Fruit fly (Drosophila melanogaster) whole organism, embryonic: ENCODE results near the gene CG5390.

Experiments
- BEAF-32 ChIP-seq: fragments of 200-800 bp; sonication (Bioruptor generic); optimal IDR thresholded peaks from 3 replicates; lab custom pipeline; 2017; ENCODE audit warnings: missing biosample characterization, missing genetic modification characterization, mild to moderate bottlenecking, moderate library complexity, missing genetic modification reagents
- Bteb2 ChIP-seq: fragments of 200-800 bp; sonication (Bioruptor generic); optimal IDR thresholded peaks from 2 replicates; lab custom pipeline; 2016; ENCODE audit warnings: missing biosample characterization, missing genetic modification characterization
- CG10267 ChIP-seq: fragments of 200-800 bp; sonication (Bioruptor generic); optimal IDR thresholded peaks from 2 replicates; lab custom pipeline; 2018; ENCODE audit warnings: missing biosample characterization, mild to moderate bottlenecking, missing genetic modification characterization, moderate library complexity
- CG10565 ChIP-seq: fragments of 200-800 bp; sonication (Bioruptor generic); optimal IDR thresholded peaks from 3 replicates; lab custom pipeline; 2016; ENCODE audit warnings: missing biosample characterization, mild to moderate bottlenecking, missing genetic modification characterization
- CG13287 ChIP-seq: fragments of 200-800 bp; sonication (Bioruptor generic); IDR thresholded peaks from 2 replicates; pipeline ENCODE4 v1.3.6; 2022; ENCODE audit warnings: missing biosample characterization, missing genetic modification characterization; ENCODE audit not compliant: partially characterized antibody
- CG13424 ChIP-seq: fragments of 200-800 bp; sonication (Bioruptor generic); optimal IDR thresholded peaks from 2 replicates; lab custom pipeline; 2019; ENCODE audit warnings: missing biosample characterization, mild to moderate bottlenecking, missing genetic modification characterization, moderate library complexity
- CG14860 ChIP-seq: fragments of 200-800 bp; sonication (Bioruptor generic); IDR thresholded peaks from 3 replicates; pipeline ENCODE4 v1.3.6; 2022; ENCODE audit warnings: missing biosample characterization, missing genetic modification characterization; ENCODE audit not compliant: partially characterized antibody
- CG14965 ChIP-seq: fragments of 200-800 bp; sonication (Bioruptor generic); optimal IDR thresholded peaks from 2 replicates; lab custom pipeline; 2016; ENCODE audit warnings: missing biosample characterization, missing genetic modification characterization, borderline replicate concordance
- CG15696 ChIP-seq: fragments of 200-800 bp; sonication (Bioruptor generic); optimal IDR thresholded peaks from 2 replicates; lab custom pipeline; 2019; ENCODE audit warnings: missing biosample characterization, mild to moderate bottlenecking, missing genetic modification characterization, moderate library complexity
- CG17328 ChIP-seq: fragments of 200-800 bp; sonication (Bioruptor generic); IDR thresholded peaks from 2 replicates; pipeline ENCODE4 v1.3.6; 2022; ENCODE audit warnings: missing biosample characterization, missing genetic modification characterization
- CG17802 ChIP-seq: fragments of 200-800 bp; sonication (Bioruptor generic); optimal IDR thresholded peaks from 2 replicates; lab custom pipeline; 2018; ENCODE audit warnings: missing biosample characterization, mild to moderate bottlenecking, missing genetic modification characterization, moderate library complexity
- CG1792 ChIP-seq: fragments of 200-800 bp; sonication (Bioruptor generic); optimal IDR thresholded peaks from 2 replicates; lab custom pipeline; 2016; ENCODE audit warnings: missing biosample characterization, missing genetic modification characterization
- CG30020 ChIP-seq: fragments of 200-800 bp; optimal IDR thresholded peaks from 2 replicates; lab custom pipeline; 2019; ENCODE audit warnings: missing biosample characterization, mild to moderate bottlenecking, missing genetic modification characterization, moderate library complexity
- CG32767 ChIP-seq: fragments of 200-800 bp; sonication (Bioruptor generic); IDR thresholded peaks from 2 replicates; pipeline ENCODE4 v1.3.6; 2022; ENCODE audit warnings: missing biosample characterization, missing genetic modification characterization
- CG34224 ChIP-seq: fragments of 200-800 bp; sonication (Bioruptor generic); IDR thresholded peaks from 3 replicates; pipeline ENCODE4 v1.3.6; 2022; ENCODE audit warnings: missing biosample characterization, missing genetic modification characterization; ENCODE audit not compliant: partially characterized antibody
- CG3995 ChIP-seq: fragments of 200-800 bp; sonication (Bioruptor generic); optimal IDR thresholded peaks from 3 replicates; lab custom pipeline; 2016; ENCODE audit warnings: missing biosample characterization, missing genetic modification characterization
- CG4328 ChIP-seq: fragments of 200-800 bp; sonication (Bioruptor generic); optimal IDR thresholded peaks from 3 replicates; lab custom pipeline; 2017; ENCODE audit warnings: missing biosample characterization, missing genetic modification reagents, missing genetic modification characterization
- CG4404 ChIP-seq: fragments of 200-800 bp; sonication (Bioruptor generic); IDR thresholded peaks from 2 replicates; pipeline ENCODE4 v1.3.6; 2022; ENCODE audit warnings: missing biosample characterization, missing genetic modification characterization
- CG6175 ChIP-seq: fragments of 200-800 bp; sonication (Bioruptor generic); IDR thresholded peaks from 3 replicates; pipeline ENCODE4 v1.3.6; 2022; ENCODE audit warnings: missing biosample characterization, missing genetic modification characterization
- CG6654 ChIP-seq: fragments of 200-800 bp; sonication (Bioruptor generic); optimal IDR thresholded peaks from 2 replicates; lab custom pipeline; 2017; ENCODE audit warnings: missing biosample characterization, mild to moderate bottlenecking, missing genetic modification characterization
- CG7357 ChIP-seq: fragments of 200-800 bp; sonication (Bioruptor generic); IDR thresholded peaks from 3 replicates; pipeline ENCODE4 v1.3.6; 2022; ENCODE audit warnings: missing biosample characterization, missing genetic modification characterization
- CG7745 ChIP-seq: fragments of 200-800 bp; sonication (Bioruptor generic); optimal IDR thresholded peaks from 2 replicates; lab custom pipeline; 2018; ENCODE audit warnings: missing biosample characterization, mild to moderate bottlenecking, missing genetic modification characterization, moderate library complexity
- Dad ChIP-seq: fragments of 200-800 bp; sonication (Bioruptor generic); optimal IDR thresholded peaks from 3 replicates; lab custom pipeline; 2016; ENCODE audit warnings: missing biosample characterization, missing genetic modification characterization
- Dip2 ChIP-seq: fragments of 200-800 bp; sonication (Bioruptor generic); IDR thresholded peaks from 2 replicates; pipeline ENCODE4 v1.3.6; 2022; ENCODE audit warnings: missing biosample characterization, missing genetic modification characterization
- Dll ChIP-seq: fragments of 200-800 bp; sonication (Bioruptor generic); IDR thresholded peaks from 4 replicates; pipeline ENCODE4 v1.3.6; 2022; ENCODE audit warnings: missing biosample characterization, missing genetic modification characterization; ENCODE audit not compliant: partially characterized antibody
- Dref ChIP-seq: fragments of 200-800 bp; sonication (Bioruptor generic); IDR thresholded peaks from 2 replicates; pipeline ENCODE4 v1.3.6; 2022; ENCODE audit warnings: missing biosample characterization, missing genetic modification characterization
- Ets97D ChIP-seq: fragments of 200-800 bp; sonication (Bioruptor generic); optimal IDR thresholded peaks from 3 replicates; lab custom pipeline; 2016; ENCODE audit warnings: missing biosample characterization, missing genetic modification characterization
- HLHmδ ChIP-seq: fragments of 200-800 bp; sonication (Bioruptor generic); optimal IDR thresholded peaks from 2 replicates; lab custom pipeline; 2018; ENCODE audit warnings: missing biosample characterization, mild to moderate bottlenecking, missing genetic modification characterization, moderate library complexity
- MBD-R2 ChIP-seq: fragments of 200-800 bp; sonication (Bioruptor generic); IDR thresholded peaks from 2 replicates; pipeline ENCODE4 v1.3.6; 2022; ENCODE audit warnings: missing biosample characterization, missing genetic modification characterization
- Opbp ChIP-seq: fragments of 200-800 bp; sonication (Bioruptor generic); IDR thresholded peaks from 3 replicates; pipeline ENCODE4 v1.3.6; 2022; ENCODE audit warnings: missing biosample characterization, missing genetic modification characterization; ENCODE audit not compliant: partially characterized antibody
- Rfx ChIP-seq: fragments of 200-800 bp; sonication (Bioruptor generic); IDR thresholded peaks from 2 replicates; pipeline ENCODE4 v1.3.6; 2022; ENCODE audit warnings: missing biosample characterization, missing genetic modification characterization
- Side ChIP-seq: fragments of 200-800 bp; sonication (Bioruptor generic); optimal IDR thresholded peaks from 2 replicates; lab custom pipeline; 2016; ENCODE audit warnings: missing biosample characterization, missing genetic modification characterization
- Sin3A ChIP-seq: fragments of >200 bp; optimal IDR thresholded peaks from 2 replicates; lab custom pipeline; 2018
- Sry-δ ChIP-seq: fragments of 200-800 bp; sonication (Bioruptor generic); optimal IDR thresholded peaks from 2 replicates; lab custom pipeline; 2016; ENCODE audit warnings: missing biosample characterization, missing genetic modification characterization
- ato ChIP-seq: fragments of 200-800 bp; sonication (Bioruptor generic); IDR thresholded peaks from 2 replicates; pipeline ENCODE4 v1.3.6; 2022; ENCODE audit warnings: missing biosample characterization, missing genetic modification characterization; ENCODE audit not compliant: partially characterized antibody
- az2 ChIP-seq: fragments of 200-800 bp; sonication (Bioruptor generic); optimal IDR thresholded peaks from 3 replicates; lab custom pipeline; 2016; ENCODE audit warnings: missing biosample characterization, missing genetic modification characterization
- bigmax ChIP-seq: fragments of 200-800 bp; sonication (Bioruptor generic); optimal IDR thresholded peaks from 2 replicates; lab custom pipeline; 2018; ENCODE audit warnings: missing biosample characterization, mild to moderate bottlenecking, missing genetic modification characterization
- chinmo ChIP-seq: fragments of 200-800 bp; sonication (Bioruptor generic); IDR thresholded peaks from 4 replicates; pipeline ENCODE4 v1.3.6; 2022; ENCODE audit warnings: missing biosample characterization, missing genetic modification characterization; ENCODE audit not compliant: partially characterized antibody
- corto ChIP-seq: fragments of 200-800 bp; sonication (Bioruptor generic); optimal IDR thresholded peaks from 2 replicates; lab custom pipeline; 2016; ENCODE audit warnings: missing biosample characterization, mild to moderate bottlenecking, missing genetic modification characterization, moderate library complexity
- crc ChIP-seq: fragments of 200-800 bp; sonication (Bioruptor generic); optimal IDR thresholded peaks from 2 replicates; lab custom pipeline; 2016; ENCODE audit warnings: missing biosample characterization, missing genetic modification characterization
- esg ChIP-seq: fragments of 200-800 bp; sonication (Bioruptor generic); conservative IDR thresholded peaks from 2 replicates; pipeline ENCODE4 v1.3.6; 2022; ENCODE audit warnings: missing biosample characterization, missing genetic modification characterization
- grn ChIP-seq: fragments of 200-800 bp; sonication (Bioruptor generic); optimal IDR thresholded peaks from 3 replicates; lab custom pipeline; 2017; ENCODE audit warnings: missing biosample characterization, missing genetic modification characterization
- hb ChIP-seq: fragments of 200-800 bp; sonication (Bioruptor generic); IDR thresholded peaks from 3 replicates; pipeline ENCODE4 v1.3.6; 2022; ENCODE audit warnings: missing biosample characterization, missing genetic modification characterization; ENCODE audit not compliant: partially characterized antibody
- her ChIP-seq: fragments of 200-800 bp; sonication (Bioruptor generic); optimal IDR thresholded peaks from 2 replicates; lab custom pipeline; 2016; ENCODE audit warnings: missing biosample characterization, missing genetic modification characterization
- lab ChIP-seq: fragments of 200-800 bp; sonication (Bioruptor generic); optimal IDR thresholded peaks from 3 replicates; lab custom pipeline; 2017; ENCODE audit warnings: missing biosample characterization, missing genetic modification characterization, mild to moderate bottlenecking, moderate library complexity, missing genetic modification reagents
- lilli ChIP-seq: fragments of 200-800 bp; sonication (Bioruptor generic); optimal IDR thresholded peaks from 3 replicates; lab custom pipeline; 2016; ENCODE audit warnings: missing biosample characterization, missing genetic modification characterization
- lmd ChIP-seq: fragments of 200-800 bp; sonication (Bioruptor generic); IDR thresholded peaks from 2 replicates; pipeline ENCODE4 v1.3.6; 2022; ENCODE audit warnings: missing biosample characterization, missing genetic modification characterization
- pnt ChIP-seq: fragments of 200-800 bp; sonication (Bioruptor generic); optimal IDR thresholded peaks from 3 replicates; lab custom pipeline; 2016; ENCODE audit warnings: missing biosample characterization, missing genetic modification characterization
- row ChIP-seq: fragments of 200-800 bp; sonication (Bioruptor generic); IDR thresholded peaks from 3 replicates; pipeline ENCODE4 v1.3.6; 2022; ENCODE audit warnings: missing biosample characterization, missing genetic modification characterization
- trem ChIP-seq: fragments of 200-800 bp; optimal IDR thresholded peaks from 3 replicates; lab custom pipeline; 2019; ENCODE audit warnings: missing biosample characterization, mild to moderate bottlenecking, missing genetic modification characterization, moderate library complexity
- ttk ChIP-seq: fragments of 200-800 bp; sonication (Bioruptor generic); IDR thresholded peaks from 2 replicates; pipeline ENCODE4 v2.1.2; 2022; ENCODE audit warnings: missing biosample characterization, missing genetic modification characterization
- yki ChIP-seq: fragments of >200 bp; optimal IDR thresholded peaks from 3 replicates; lab custom pipeline; 2018

The CG5390 gene

dm6 chr2L:10277362-10277761, 29.0 kb downstream of the CG5390 start (continued):
- TF ChIP-seq Sry-δ (peak; percentile 87), BEAF-32 (GFP tag; lab: Kevin White, UChicago) (peak; percentile 89), corto (no peak), CG17802 (peak; percentile 59), CG10565 (GFP tag; lab: Kevin White, UChicago) (no peak), az2 (GFP tag; lab: Kevin White, UChicago) (no peak), Rfx (peak; percentile 48; the same call in 1 of the 2 replicates), esg (GFP tag; lab: Robert Waterston, UW) (no peak), Side (GFP tag; lab: Kevin White, UChicago) (no peak), Dip2 (GFP tag; lab: Robert Waterston, UW) (no peak), Opbp (GFP tag; lab: Robert Waterston, UW) (peak; percentile 96), crc (GFP tag; lab: Kevin White, UChicago) (no peak), CG1792 (no peak), Dad (GFP tag; lab: Kevin White, UChicago) (no peak), bigmax (GFP tag; lab: Kevin White, UChicago) (no peak), trem (tag; lab: Kevin White, UChicago) (peak; percentile 66), hb (GFP tag; lab: Robert Waterston, UW) (peak; percentile 82), CG14965 (GFP tag; lab: Kevin White, UChicago) (no peak), her (GFP tag; lab: Kevin White, UChicago) (no peak), CG30020 (peak; percentile 96), MBD-R2 (GFP tag; lab: Robert Waterston, UW) (peak; percentile 37; the same call in 1 of the 2 replicates), Dll (GFP tag; lab: Robert Waterston, UW) (peak; percentile 81), grn (GFP tag; lab: Kevin White, UChicago) (no peak), row (GFP tag; lab: Robert Waterston, UW) (peak; percentile 84), lab (no peak), ttk (GFP tag; lab: Robert Waterston, UW) (no peak), lmd (GFP tag; lab: Robert Waterston, UW) (no peak), Bteb2 (no peak), CG6175 (GFP tag; lab: Robert Waterston, UW) (no peak), Sin3A (lab: Kevin White, UChicago) (no peak), CG17328 (no peak), HLHmδ (GFP tag; lab: Kevin White, UChicago) (no peak), CG14860 (GFP tag; lab: Robert Waterston, UW) (peak; percentile 85), CG13424 (tag; lab: Kevin White, UChicago) (peak; percentile 7), CG6654 (GFP tag; lab: Kevin White, UChicago) (no peak), CG4328 (no peak), ato (GFP tag; lab: Robert Waterston, UW) (peak; percentile 92), Dref (GFP tag; lab: Robert Waterston, UW) (peak; percentile 95), CG32767 (GFP tag; lab: Robert Waterston, UW) (no peak), CG13287 (GFP tag; lab: Robert Waterston, UW) (peak; percentile 85), CG7357 (GFP tag; lab: Robert Waterston, UW) (peak; percentile 93), CG7745 (tag; lab: Kevin White, UChicago) (no peak), lilli (GFP tag; lab: Kevin White, UChicago) (no peak), chinmo (peak; percentile 81; the same call in 1 of the 4 replicates), Ets97D (GFP tag; lab: Kevin White, UChicago) (no peak), yki (no peak), CG4404 (GFP tag; lab: Robert Waterston, UW) (no peak), CG3995 (peak; percentile 90), CG15696 (tag; lab: Kevin White, UChicago) (no peak), CG34224 (GFP tag; lab: Robert Waterston, UW) (peak; percentile 86), pnt (GFP tag; lab: Kevin White, UChicago) (no peak), CG10267 (tag; lab: Kevin White, UChicago) (peak; percentile 17)
